Worm (Caenorhabditis elegans) whole organism, L1 larva: ENCODE data around the gene trp-1.
A peak's percentile ranks its signal among the peaks of the same experiment; 100 is the strongest.

Experiments used
- C16A3.4 ChIP-seq: fragments of 150-350 bp; optimal IDR thresholded peaks from 2 replicates; lab custom pipeline; 2014; ENCODE audit warnings: missing biosample characterization, missing genetic modification characterization
- C34B4.2 ChIP-seq: sonication (generic microtip); optimal IDR thresholded peaks from 2 replicates; lab custom pipeline; 2017; ENCODE audit warnings: mild to moderate bottlenecking, missing genetic modification characterization, missing compliant biosample characterization
- aha-1 ChIP-seq: fragments of 150-350 bp; optimal IDR thresholded peaks from 2 replicates; lab custom pipeline; 2014; ENCODE audit warnings: missing biosample characterization, missing genetic modification characterization
- alr-1 ChIP-seq: fragments of 200-800 bp; sonication (Bioruptor generic); optimal IDR thresholded peaks from 2 replicates; lab custom pipeline; 2018; ENCODE audit warnings: borderline replicate concordance, mild to moderate bottlenecking, missing genetic modification characterization, missing compliant biosample characterization
- aly-2 ChIP-seq: fragments of 150-350 bp; optimal IDR thresholded peaks from 2 replicates; lab custom pipeline; 2014; ENCODE audit warnings: missing biosample characterization, missing genetic modification characterization
- blmp-1 ChIP-seq: fragments of 150-350 bp; optimal IDR thresholded peaks from 2 replicates; lab custom pipeline; 2014; ENCODE audit warnings: missing biosample characterization, missing genetic modification characterization
- ceh-8 ChIP-seq: fragments of 200-800 bp; sonication (Bioruptor generic); optimal IDR thresholded peaks from 2 replicates; lab custom pipeline; 2018; ENCODE audit warnings: mild to moderate bottlenecking, missing genetic modification characterization, moderate library complexity, missing compliant biosample characterization
- ceh-82 ChIP-seq, 3 experiments: fragments of 150-350 bp in 1 of 3; sonication (generic microtip) in 2 of 3; optimal IDR thresholded peaks; 2 replicates each; lab custom pipeline; 2014 to 2017; ENCODE audit warnings: missing biosample characterization in 3 of 3, missing genetic modification characterization in 3 of 3
- efl-3 ChIP-seq: fragments of 200-800 bp; sonication (Bioruptor generic); optimal IDR thresholded peaks from 2 replicates; lab custom pipeline; 2018; ENCODE audit warnings: mild to moderate bottlenecking, missing genetic modification characterization, missing compliant biosample characterization
- egl-13 ChIP-seq: sonication (generic microtip); optimal IDR thresholded peaks from 2 replicates; lab custom pipeline; 2016; ENCODE audit warnings: missing genotype, missing genetic modification reagents, missing genetic modification characterization, missing compliant biosample characterization
- egl-27 ChIP-seq, 2 experiments: fragments of 150-350 bp in 1 of 2; sonication (generic microtip); optimal IDR thresholded peaks; 3 replicates each; lab custom pipeline; 2017 to 2018; ENCODE audit warnings: missing biosample characterization in 2 of 2, missing genetic modification characterization in 2 of 2, missing genetic modification reagents in 2 of 2
- fkh-10 ChIP-seq: sonication (generic microtip); optimal IDR thresholded peaks from 2 replicates; lab custom pipeline; 2017; ENCODE audit warnings: missing biosample characterization, missing genetic modification reagents, missing genetic modification characterization
- fkh-4 ChIP-seq: sonication (generic microtip); optimal IDR thresholded peaks from 2 replicates; lab custom pipeline; 2016; ENCODE audit warnings: missing compliant biosample characterization, missing genetic modification characterization, borderline replicate concordance
- fkh-8 ChIP-seq: sonication (generic microtip); optimal IDR thresholded peaks from 2 replicates; lab custom pipeline; 2016; ENCODE audit warnings: mild to moderate bottlenecking, missing genetic modification characterization, missing compliant biosample characterization
- hlh-17 ChIP-seq: fragments of 200-800 bp; sonication (Bioruptor generic); optimal IDR thresholded peaks from 2 replicates; lab custom pipeline; 2018; ENCODE audit warnings: missing genetic modification characterization, mild to moderate bottlenecking, missing compliant biosample characterization, moderate library complexity, borderline replicate concordance
- hlh-4 ChIP-seq: sonication (generic microtip); optimal IDR thresholded peaks from 2 replicates; lab custom pipeline; 2016; ENCODE audit warnings: mild to moderate bottlenecking, missing genetic modification characterization, missing compliant biosample characterization
- hpl-2 ChIP-seq: fragments of 150-350 bp; optimal IDR thresholded peaks from 2 replicates; lab custom pipeline; 2014; ENCODE audit warnings: missing biosample characterization, missing genetic modification reagents, missing genetic modification characterization
- lin-13 ChIP-seq: fragments of 150-350 bp; optimal IDR thresholded peaks from 2 replicates; lab custom pipeline; 2014; ENCODE audit warnings: missing biosample characterization, missing genetic modification reagents, missing genetic modification characterization
- lin-14 ChIP-seq: fragments of 200-800 bp; sonication (Bioruptor generic); optimal IDR thresholded peaks from 2 replicates; lab custom pipeline; 2018; ENCODE audit warnings: mild to moderate bottlenecking, missing genetic modification characterization, moderate library complexity, missing compliant biosample characterization
- lin-15B ChIP-seq: fragments of 150-350 bp; sonication (generic microtip); optimal IDR thresholded peaks from 3 replicates; lab custom pipeline; 2014; ENCODE audit warnings: missing biosample characterization, missing genetic modification characterization
- lin-39 ChIP-seq: fragments of 150-350 bp; optimal IDR thresholded peaks from 2 replicates; lab custom pipeline; 2014; ENCODE audit warnings: missing biosample characterization, missing genetic modification reagents, missing genetic modification characterization
- lir-3 ChIP-seq: sonication (generic microtip); optimal IDR thresholded peaks from 2 replicates; lab custom pipeline; 2016; ENCODE audit warnings: mild to moderate bottlenecking, missing genetic modification characterization, moderate library complexity, missing compliant biosample characterization; ENCODE audit not compliant: poor library complexity
- lsy-2 ChIP-seq, 2 experiments: fragments of 150-350 bp; optimal IDR thresholded peaks; 2 replicates each; lab custom pipeline; 2014; ENCODE audit warnings: missing biosample characterization in 2 of 2, missing genetic modification characterization in 2 of 2
- mab-9 ChIP-seq: fragments of 200-800 bp; sonication (Bioruptor generic); IDR thresholded peaks from 2 replicates; pipeline ENCODE4 v1.3.6; 2022; ENCODE audit warnings: missing genetic modification reagents, missing genetic modification characterization, missing compliant biosample characterization
- mep-1 ChIP-seq: fragments of 150-350 bp; optimal IDR thresholded peaks from 2 replicates; lab custom pipeline; 2014; ENCODE audit warnings: missing biosample characterization, missing genetic modification characterization
- nhr-12 ChIP-seq: sonication (generic microtip); optimal IDR thresholded peaks from 2 replicates; lab custom pipeline; 2017; ENCODE audit warnings: missing biosample characterization, missing genetic modification characterization
- nhr-19 ChIP-seq: fragments of 200-800 bp; sonication (Bioruptor generic); conservative IDR thresholded peaks from 2 replicates; pipeline ENCODE4 v1.3.6; 2022; ENCODE audit warnings: missing genetic modification characterization, missing compliant biosample characterization
- nhr-237 ChIP-seq: fragments of 150-350 bp; optimal IDR thresholded peaks from 2 replicates; lab custom pipeline; 2014; ENCODE audit warnings: missing biosample characterization, missing genetic modification characterization
- nhr-71 ChIP-seq: sonication (generic microtip); optimal IDR thresholded peaks from 2 replicates; lab custom pipeline; 2016; ENCODE audit warnings: mild to moderate bottlenecking, missing genetic modification characterization, moderate library complexity, missing compliant biosample characterization
- nhr-76 ChIP-seq: sonication (generic microtip); optimal IDR thresholded peaks from 2 replicates; lab custom pipeline; 2017; ENCODE audit warnings: missing biosample characterization, missing genetic modification characterization
- nhr-85 ChIP-seq: sonication (generic microtip); peaks from one replicate; lab custom pipeline; 2016; ENCODE audit warnings: missing genetic modification characterization, inconsistent platforms, missing compliant biosample characterization
- pag-3 ChIP-seq: sonication (generic microtip); optimal IDR thresholded peaks from 2 replicates; lab custom pipeline; 2017; ENCODE audit warnings: missing genetic modification characterization, mild to moderate bottlenecking, missing compliant biosample characterization, antibody characterized with exemption, borderline replicate concordance; ENCODE audit not compliant: insufficient read depth
- pax-3 ChIP-seq: fragments of 200-800 bp; sonication (Bioruptor generic); optimal IDR thresholded peaks from 2 replicates; lab custom pipeline; 2018; ENCODE audit warnings: mild to moderate bottlenecking, missing genetic modification characterization, moderate library complexity, missing compliant biosample characterization
- sptf-1 ChIP-seq: fragments of 150-350 bp; optimal IDR thresholded peaks from 2 replicates; lab custom pipeline; 2014; ENCODE audit warnings: missing biosample characterization, missing genetic modification characterization
- swsn-7 ChIP-seq: sonication (generic microtip); optimal IDR thresholded peaks from 2 replicates; lab custom pipeline; 2016; ENCODE audit warnings: missing genetic modification characterization, missing compliant biosample characterization
- unc-30 ChIP-seq: sonication (generic microtip); optimal IDR thresholded peaks from 2 replicates; lab custom pipeline; 2017; ENCODE audit warnings: missing biosample characterization, missing genetic modification characterization
- xbp-1 ChIP-seq: sonication (generic microtip); optimal IDR thresholded peaks from 2 replicates; lab custom pipeline; 2016; ENCODE audit warnings: missing genetic modification characterization, missing compliant biosample characterization
- zag-1 ChIP-seq: fragments of 150-350 bp; optimal IDR thresholded peaks from 2 replicates; lab custom pipeline; 2014; ENCODE audit warnings: missing biosample characterization, missing genetic modification characterization
- ztf-11 ChIP-seq, 2 experiments: sonication (generic microtip); optimal IDR thresholded peaks; 2 replicates each; lab custom pipeline; 2016 to 2017; ENCODE audit warnings: missing genetic modification characterization in 2 of 2, missing biosample characterization in 1 of 2, missing compliant biosample characterization in 1 of 2

Gene trp-1

DNA sequence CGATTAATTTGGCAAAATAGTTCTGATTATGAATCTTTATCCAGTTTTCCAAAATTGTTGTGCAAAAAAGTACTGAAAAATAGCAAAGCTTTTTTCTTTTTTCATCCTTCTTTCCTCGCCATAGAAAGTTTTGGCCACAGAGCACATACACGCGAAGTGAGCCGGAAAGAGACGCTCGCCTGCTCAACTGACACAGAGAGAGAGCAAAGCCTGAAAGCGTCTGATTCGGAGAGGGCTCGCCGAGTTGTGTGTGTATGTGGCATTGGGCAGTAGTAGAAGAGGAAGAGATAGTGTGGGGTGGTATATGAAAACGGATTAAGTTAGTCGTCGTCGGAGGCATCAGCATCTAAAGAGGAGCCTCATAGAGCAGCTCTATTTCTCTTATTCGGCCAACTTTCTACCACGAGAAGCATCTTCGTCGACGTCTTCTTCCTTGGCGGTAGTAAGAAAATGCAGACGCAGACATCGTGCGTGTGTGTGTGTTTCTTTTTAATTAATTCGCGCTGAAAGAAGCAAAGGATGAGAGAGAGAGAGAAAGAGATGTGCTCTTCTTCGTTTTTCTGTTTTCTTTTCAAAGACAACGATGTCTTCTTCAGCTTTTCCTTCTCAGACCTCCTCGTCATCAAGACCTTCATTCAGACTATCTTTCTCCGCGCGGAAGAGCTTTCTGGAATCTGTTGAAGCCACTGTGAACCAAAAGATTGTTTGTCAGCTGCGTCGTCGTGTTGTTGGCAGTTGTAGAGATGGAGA lies 25.1 kb upstream of the trp-1 start (continued):
- TF ChIP-seq alr-1 (tag; lab: Kevin White, UChicago) (no peak), fkh-8 (peak; percentile 74), aly-2 (no peak), nhr-19 (GFP tag; lab: Robert Waterston, UW) (no peak), lir-3 (tag; lab: Kevin White, UChicago) (no peak), C16A3.4 (tag; lab: Kevin White, UChicago) (no peak), ceh-82 (tag; optimal IDR thresholded peaks at IDR 0.05; lab: Kevin White, UChicago) (peak in 2 of 3 experiments; percentile 17 to 45), hpl-2 (no peak), lin-14 (peak; percentile 85), sptf-1 (tag; lab: Kevin White, UChicago) (no peak), efl-3 (GFP tag; lab: Kevin White, UChicago) (no peak), egl-13 (peak; percentile 69), fkh-10 (GFP tag; lab: Kevin White, UChicago) (peak; percentile 8), pax-3 (tag; lab: Kevin White, UChicago) (peak; percentile 24), mab-9 (GFP tag; lab: Robert Waterston, UW) (no peak), lsy-2 (tag; optimal IDR thresholded peaks at IDR 0.05; lab: Kevin White, UChicago) (peak in 1 of 2 experiments; percentile 51), nhr-76 (no peak), unc-30 (tag; lab: Kevin White, UChicago) (no peak), lin-39 (tag; lab: Kevin White, UChicago) (no peak), nhr-12 (no peak), lin-15B (tag; lab: Kevin White, UChicago) (no peak), pag-3 (tag; lab: Kevin White, UChicago) (no peak)

DNA sequence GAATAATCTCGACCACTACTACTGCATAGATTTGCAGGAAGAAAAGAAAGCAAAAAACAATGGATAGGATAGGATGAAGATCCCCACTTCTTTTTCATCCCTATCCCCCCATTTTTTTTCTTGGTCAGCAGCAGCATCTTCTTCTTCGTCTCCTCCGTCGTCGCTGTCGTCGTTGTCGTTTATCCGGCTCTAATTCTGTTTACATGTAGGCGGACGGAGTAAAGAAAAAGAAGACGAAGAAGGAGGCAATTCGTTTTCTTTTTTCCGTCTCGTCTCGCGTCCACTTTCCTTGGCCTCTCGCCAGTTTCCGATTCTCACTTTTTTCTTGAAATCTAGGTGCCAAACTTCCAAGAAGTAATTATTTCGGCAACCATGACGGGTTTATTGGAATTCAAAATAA lies 23.2 kb upstream of the trp-1 start:
- TF ChIP-seq fkh-10 (GFP tag; lab: Kevin White, UChicago) (peak; percentile 87), blmp-1 (tag; lab: Kevin White, UChicago) (peak; percentile 40), xbp-1 (tag; lab: Kevin White, UChicago) (no peak), ceh-82 (tag; optimal IDR thresholded peaks at IDR 0.05; lab: Kevin White, UChicago) (peak in 1 of 3 experiments; percentile 18), egl-27 (tag; optimal IDR thresholded peaks at IDR 0.05; lab: Kevin White, UChicago) (no peak), C34B4.2 (no peak), ztf-11 (tag; optimal IDR thresholded peaks at IDR 0.05; lab: Kevin White, UChicago) (no peak), lin-13 (no peak), nhr-237 (no peak), nhr-85 (no peak), hlh-17 (GFP tag; lab: Kevin White, UChicago) (no peak), hlh-4 (tag; lab: Kevin White, UChicago) (no peak), fkh-4 (tag; lab: Kevin White, UChicago) (no peak), zag-1 (no peak), lin-14 (peak; percentile 63), nhr-71 (tag; lab: Kevin White, UChicago) (peak; percentile 41), lin-39 (tag; lab: Kevin White, UChicago) (no peak), egl-13 (peak; percentile 34), mep-1 (tag; lab: Kevin White, UChicago) (no peak), aha-1 (tag; lab: Kevin White, UChicago) (no peak), alr-1 (tag; lab: Kevin White, UChicago) (no peak), ceh-8 (no peak), swsn-7 (tag; lab: Kevin White, UChicago) (peak; percentile 6)
